Worm (Caenorhabditis elegans) whole organism, L4 larva: ENCODE measurements around the gene ttr-18.

Experiments
- F10B5.3 ChIP-seq: sonication (generic microtip); optimal IDR thresholded peaks from 2 replicates; lab custom pipeline; 2016; ENCODE audit warnings: mild to moderate bottlenecking, missing genetic modification characterization, missing compliant biosample characterization
- F44E2.7 ChIP-seq: fragments of 200-800 bp; sonication (Bioruptor generic); IDR thresholded peaks from 2 replicates; pipeline ENCODE4 v2.1.2; 2022; ENCODE audit warnings: missing genetic modification characterization, missing compliant biosample characterization
- Y48G9A.11 ChIP-seq: fragments of 200-800 bp; sonication (Bioruptor generic); IDR thresholded peaks from 2 replicates; pipeline ENCODE4 v1.3.6; 2022; ENCODE audit warnings: missing genetic modification reagents, missing genetic modification characterization, missing compliant biosample characterization
- Y5F2A.4 ChIP-seq: fragments of 200-800 bp; sonication (Bioruptor generic); optimal IDR thresholded peaks from 2 replicates; lab custom pipeline; 2018; ENCODE audit warnings: mild to moderate bottlenecking, missing genetic modification characterization, missing compliant biosample characterization
- aha-1 ChIP-seq: fragments of 150-350 bp; peaks from one replicate; lab custom pipeline; 2014; ENCODE audit warnings: missing biosample characterization, missing genetic modification characterization
- aly-2 ChIP-seq: sonication (generic microtip); optimal IDR thresholded peaks from 2 replicates; lab custom pipeline; 2018; ENCODE audit warnings: missing biosample characterization, missing genetic modification characterization
- ama-1 ChIP-seq: fragments of 150-350 bp; optimal IDR thresholded peaks from 2 replicates; lab custom pipeline; 2014; ENCODE audit warnings: inconsistent platforms, mixed read lengths
- arid-1 ChIP-seq: fragments of 200-800 bp; sonication (Bioruptor generic); conservative IDR thresholded peaks from 2 replicates; pipeline ENCODE4 v1.3.6; 2022; ENCODE audit warnings: missing genetic modification reagents, missing genetic modification characterization, missing compliant biosample characterization
- attf-4 ChIP-seq: sonication (generic microtip); optimal IDR thresholded peaks from 3 replicates; lab custom pipeline; 2017; ENCODE audit warnings: missing biosample characterization, missing genetic modification characterization
- ceh-32 ChIP-seq: sonication (generic microtip); optimal IDR thresholded peaks from 2 replicates; lab custom pipeline; 2016; ENCODE audit warnings: mild to moderate bottlenecking, missing genetic modification characterization, missing compliant biosample characterization; ENCODE audit not compliant: poor library complexity
- ceh-44 ChIP-seq: fragments of 200-800 bp; sonication (Bioruptor generic); IDR thresholded peaks from 2 replicates; pipeline ENCODE4 v1.3.6; 2022; ENCODE audit warnings: missing genetic modification reagents, missing genetic modification characterization, missing compliant biosample characterization
- daf-12 ChIP-seq: fragments of 150-350 bp; optimal IDR thresholded peaks from 2 replicates; lab custom pipeline; 2014; ENCODE audit warnings: missing biosample characterization, missing genetic modification reagents, missing genetic modification characterization
- dmd-8 ChIP-seq: fragments of 200-800 bp; sonication (Bioruptor generic); IDR thresholded peaks from 2 replicates; pipeline ENCODE4 v1.3.6; 2022; ENCODE audit warnings: missing genetic modification characterization, missing compliant biosample characterization
- duxl-1 ChIP-seq: sonication (generic microtip); optimal IDR thresholded peaks from 2 replicates; lab custom pipeline; 2016; ENCODE audit warnings: mild to moderate bottlenecking, missing genetic modification characterization, moderate library complexity, missing compliant biosample characterization; ENCODE audit not compliant: poor library complexity
- hif-1 ChIP-seq, 2 experiments: sonication (generic microtip); optimal IDR thresholded peaks; 2 replicates each; lab custom pipeline; 2016 to 2017; ENCODE audit warnings: missing compliant biosample characterization in 2 of 2, missing genetic modification characterization in 2 of 2, missing genetic modification reagents in 2 of 2, missing genotype in 2 of 2, mild to moderate bottlenecking in 1 of 2
- hlh-11 ChIP-seq: fragments of 200-800 bp; sonication (Bioruptor generic); optimal IDR thresholded peaks from 2 replicates; lab custom pipeline; 2018; ENCODE audit warnings: mild to moderate bottlenecking, missing genetic modification characterization, missing compliant biosample characterization
- jun-1 ChIP-seq: fragments of 150-350 bp; optimal IDR thresholded peaks from 2 replicates; lab custom pipeline; 2014; ENCODE audit warnings: missing biosample characterization, missing genetic modification reagents, missing genetic modification characterization
- lim-7 ChIP-seq: fragments of 200-800 bp; sonication (Bioruptor generic); IDR thresholded peaks from 2 replicates; pipeline ENCODE4 v1.3.6; 2022; ENCODE audit warnings: missing genetic modification characterization, missing compliant biosample characterization
- lin-1 ChIP-seq: fragments of 200-800 bp; sonication (Bioruptor generic); IDR thresholded peaks from 2 replicates; pipeline ENCODE4 v1.3.6; 2022; ENCODE audit warnings: missing genetic modification reagents, missing genetic modification characterization, missing compliant biosample characterization
- lin-13 ChIP-seq: fragments of 150-350 bp; optimal IDR thresholded peaks from 2 replicates; lab custom pipeline; 2014; ENCODE audit warnings: missing biosample characterization, missing genetic modification reagents, missing genetic modification characterization
- lin-39 ChIP-seq: fragments of 150-350 bp; optimal IDR thresholded peaks from 2 replicates; lab custom pipeline; 2014; ENCODE audit warnings: missing biosample characterization, missing genetic modification reagents, missing genetic modification characterization
- madf-5 ChIP-seq, 2 experiments: fragments of 200-800 bp; sonication (Bioruptor generic); IDR thresholded peaks; 2 replicates each; pipeline ENCODE4 v1.3.6; 2022; ENCODE audit warnings: missing compliant biosample characterization in 2 of 2, missing genetic modification characterization in 2 of 2
- mep-1 ChIP-seq: fragments of 150-350 bp; sonication (generic microtip); optimal IDR thresholded peaks from 3 replicates; lab custom pipeline; 2014; ENCODE audit warnings: missing biosample characterization, missing genetic modification characterization
- nhr-102 ChIP-seq: sonication (generic microtip); optimal IDR thresholded peaks from 2 replicates; lab custom pipeline; 2016; ENCODE audit warnings: mild to moderate bottlenecking, missing genetic modification characterization, moderate library complexity, missing compliant biosample characterization
- nhr-11 ChIP-seq: fragments of 150-350 bp; optimal IDR thresholded peaks from 2 replicates; lab custom pipeline; 2014; ENCODE audit warnings: missing biosample characterization, missing genetic modification characterization
- nhr-25 ChIP-seq: sonication (generic microtip); optimal IDR thresholded peaks from 2 replicates; lab custom pipeline; 2017; ENCODE audit warnings: missing genetic modification characterization, mild to moderate bottlenecking, missing compliant biosample characterization, antibody characterized with exemption, moderate library complexity, borderline replicate concordance; ENCODE audit not compliant: insufficient read depth
- nhr-41 ChIP-seq: fragments of 200-800 bp; sonication (Bioruptor generic); IDR thresholded peaks from 2 replicates; pipeline ENCODE4 v1.3.6; 2022; ENCODE audit warnings: missing genetic modification reagents, missing genetic modification characterization, missing compliant biosample characterization
- nhr-6 ChIP-seq: fragments of 150-350 bp; optimal IDR thresholded peaks from 2 replicates; lab custom pipeline; 2014; ENCODE audit warnings: missing biosample characterization, missing genetic modification characterization
- nhr-76 ChIP-seq: fragments of 150-350 bp; optimal IDR thresholded peaks from 2 replicates; lab custom pipeline; 2014; ENCODE audit warnings: missing biosample characterization, missing genetic modification characterization
- nhr-77 ChIP-seq: fragments of 150-350 bp; optimal IDR thresholded peaks from 2 replicates; lab custom pipeline; 2014; ENCODE audit warnings: missing biosample characterization, missing genetic modification characterization
- saeg-2 ChIP-seq: fragments of 200-800 bp; sonication (Bioruptor generic); IDR thresholded peaks from 2 replicates; pipeline ENCODE4 v1.3.6; 2022; ENCODE audit warnings: missing genetic modification reagents, missing genetic modification characterization, missing compliant biosample characterization
- snpc-4 ChIP-seq: fragments of 150-350 bp; optimal IDR thresholded peaks from 2 replicates; lab custom pipeline; 2014; ENCODE audit warnings: missing biosample characterization, missing genetic modification characterization
- tag-97 ChIP-seq: fragments of 200-800 bp; sonication (Bioruptor generic); IDR thresholded peaks from 2 replicates; pipeline ENCODE4 v1.3.6; 2022; ENCODE audit warnings: missing genetic modification characterization, missing compliant biosample characterization
- tra-1 ChIP-seq: fragments of 200-800 bp; sonication (Bioruptor generic); IDR thresholded peaks from 2 replicates; pipeline ENCODE4 v1.3.6; 2022; ENCODE audit warnings: missing genetic modification reagents, missing genetic modification characterization, missing compliant biosample characterization
- unc-130 ChIP-seq: sonication (generic microtip); optimal IDR thresholded peaks from 2 replicates; lab custom pipeline; 2016; ENCODE audit warnings: missing genetic modification reagents, missing genetic modification characterization, missing compliant biosample characterization
- unc-39 ChIP-seq: sonication (generic microtip); optimal IDR thresholded peaks from 2 replicates; lab custom pipeline; 2017; ENCODE audit warnings: missing biosample characterization, missing genetic modification characterization
- unc-62 ChIP-seq, 3 experiments: fragments of 150-350 bp in 1 of 3; sonication (generic microtip); optimal IDR thresholded peaks in 2 of 3; peaks in 1 of 3; 1 replicate in 1 of 3; 2 replicates in 2 of 3; lab custom pipeline; 2014 to 2017; ENCODE audit warnings: missing biosample characterization in 3 of 3, missing genetic modification characterization in 3 of 3, missing genetic modification reagents in 3 of 3, missing genotype in 1 of 3
- zag-1 ChIP-seq: fragments of 150-350 bp; optimal IDR thresholded peaks from 2 replicates; lab custom pipeline; 2014; ENCODE audit warnings: missing biosample characterization, missing genetic modification characterization
- zfp-2 ChIP-seq: sonication (generic microtip); optimal IDR thresholded peaks from 2 replicates; lab custom pipeline; 2016; ENCODE audit warnings: mild to moderate bottlenecking, missing genetic modification characterization, missing compliant biosample characterization
- zfp-3 ChIP-seq: fragments of 200-800 bp; sonication (Bioruptor generic); conservative IDR thresholded peaks from 2 replicates; pipeline ENCODE4 v1.3.6; 2022; ENCODE audit warnings: missing genetic modification reagents, missing genetic modification characterization, missing compliant biosample characterization
- zip-2 ChIP-seq: fragments of 150-350 bp; optimal IDR thresholded peaks from 2 replicates; lab custom pipeline; 2014; ENCODE audit warnings: missing biosample characterization, missing genetic modification characterization
- ztf-11 ChIP-seq: fragments of 150-350 bp; optimal IDR thresholded peaks from 2 replicates; lab custom pipeline; 2014; ENCODE audit warnings: missing biosample characterization, missing genetic modification characterization

ttr-18 gene

DNA sequence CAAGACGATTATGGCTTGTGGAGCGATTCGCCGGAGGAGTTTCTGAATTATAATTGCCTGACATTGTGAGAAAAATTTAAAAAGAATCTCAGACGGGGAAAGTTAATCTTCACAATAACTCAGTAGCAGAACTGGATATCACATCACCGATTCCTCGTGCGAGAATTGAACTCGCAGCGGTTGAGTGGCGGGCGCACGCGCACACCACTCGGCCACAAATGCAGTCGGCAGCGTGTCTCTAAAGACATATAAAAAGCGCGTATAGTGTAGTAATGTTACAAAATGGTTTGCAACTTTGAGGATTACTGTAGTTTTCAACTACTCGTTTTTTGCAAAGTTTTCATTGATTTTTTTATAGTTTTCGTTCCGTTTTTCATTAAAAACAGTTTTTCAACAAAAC, 1.9 kb downstream of the ttr-18 start (continued):
- TF ChIP-seq aha-1 (tag; lab: Kevin White, UChicago), result peak; percentile 98
- TF ChIP-seq nhr-11, result no peak
- TF ChIP-seq F44E2.7 (GFP tag; lab: Robert Waterston, UW), result peak; percentile 96
- TF ChIP-seq nhr-6 (tag; lab: Kevin White, UChicago), result no peak
- peak; percentile 78 for TF ChIP-seq Y48G9A.11
- TF ChIP-seq madf-5 (GFP tag; IDR thresholded peaks at IDR 0.05; lab: Robert Waterston, UW), result peak; percentile 82 to 97; a peak in 3 of 4 replicates
- TF ChIP-seq aly-2 (tag; lab: Kevin White, UChicago), result no peak
- no peak for TF ChIP-seq daf-12 (tag; lab: Kevin White, UChicago)
- TF ChIP-seq zfp-3 (GFP tag; lab: Robert Waterston, UW), result 0 out of 2 replicates have a peak, but pooled peaks have one; percentile 48
- no peak for TF ChIP-seq attf-4 (tag; lab: Kevin White, UChicago)
- no peak for TF ChIP-seq ceh-32 (tag; lab: Kevin White, UChicago)
- peak in 1 of 2 experiments; percentile 37 for TF ChIP-seq unc-62 (GFP tag; optimal IDR thresholded peaks at IDR 0.05 in 1 of 2; lab: Kevin White, UChicago)
- no peak for TF ChIP-seq unc-62 (tag; optimal IDR thresholded peaks at IDR 0.05; lab: Kevin White, UChicago)
- peak; percentile 72 for TF ChIP-seq duxl-1
- peak; percentile 51 for TF ChIP-seq zip-2 (tag; lab: Kevin White, UChicago)
- peak; percentile 85 for TF ChIP-seq unc-130 (GFP tag; lab: Kevin White, UChicago)
- no peak for TF ChIP-seq tag-97 (GFP tag; lab: Robert Waterston, UW)
- peak; percentile 77 for TF ChIP-seq F10B5.3 (tag; lab: Kevin White, UChicago)
- TF ChIP-seq snpc-4 (tag; lab: Kevin White, UChicago), result no peak

- TF ChIP-seq unc-62 (GFP tag; optimal IDR thresholded peaks at IDR 0.05 in 1 of 2; lab: Kevin White, UChicago) (peak in 1 of 2 experiments; percentile 73), unc-62 (tag; optimal IDR thresholded peaks at IDR 0.05; lab: Kevin White, UChicago) (no peak), unc-39 (tag; lab: Kevin White, UChicago) (no peak)
- TF ChIP-seq, all 104 proteins: peak for 1
Measured at ce11 chrII:11479076-11479475, 7.5 kb downstream of the ttr-18 start, which contains the start of gene W02B12.12. Gene W02B12.12 (minus strand): TSS chrII:11479176.

ce11 chrII:11476410-11476809, 10.1 kb downstream of the ttr-18 start, which contains the start of gene W02B12.16:
Gene W02B12.16 (minus strand): TSS chrII:11476510.
- no peak for TF ChIP-seq mep-1 (tag; lab: Kevin White, UChicago)
- TF ChIP-seq tag-97 (GFP tag; lab: Robert Waterston, UW), result no peak
- TF ChIP-seq tra-1 (GFP tag; lab: Robert Waterston, UW), result no peak
- TF ChIP-seq ceh-44, result no peak
- TF ChIP-seq, all 104 proteins: peak for 0

DNA sequence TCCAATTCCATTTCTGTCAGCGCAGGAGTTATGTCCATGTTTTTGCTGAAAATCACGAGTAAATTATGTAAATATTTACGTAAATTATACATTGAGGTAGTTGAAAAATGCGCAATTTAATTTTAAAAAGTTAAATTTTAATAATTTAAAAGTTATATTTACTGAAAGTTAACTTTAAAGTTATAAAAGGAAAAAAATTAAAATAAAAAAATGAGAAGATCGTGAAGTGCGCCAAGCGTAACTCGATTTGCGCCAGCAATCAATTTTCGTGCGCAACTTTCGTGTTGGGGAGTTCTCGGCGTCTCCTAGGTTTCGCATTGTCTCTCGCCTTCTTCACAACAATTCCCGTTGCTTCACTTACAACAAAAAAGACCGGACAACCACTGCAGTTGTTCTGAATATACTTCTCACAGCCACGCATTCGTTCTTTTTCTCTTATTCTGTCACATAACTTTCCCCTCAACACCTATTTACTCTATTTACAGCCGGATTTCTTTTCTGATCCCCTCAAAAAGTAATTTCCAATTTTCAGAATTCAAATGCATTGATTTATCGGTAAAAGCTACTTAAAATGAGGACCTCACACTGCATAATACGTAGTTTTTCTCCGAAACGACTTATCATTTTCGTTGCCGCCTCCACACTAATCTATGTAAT, 12.9 kb downstream of the ttr-18 start, which contains the start of the genes metl-1 and W02B12.11:
metl-1 (minus strand) TSS at position 51 of the 657 bp plus-strand sequence.
W02B12.11 (plus strand) TSS at position 337 of the 657 bp plus-strand sequence.
- TF ChIP-seq F44E2.7 (GFP tag; lab: Robert Waterston, UW) (no peak), hlh-11 (tag; lab: Kevin White, UChicago) (peak; percentile 83), zfp-3 (GFP tag; lab: Robert Waterston, UW) (0 out of 2 replicates have a peak, but pooled peaks have one; percentile 44), hif-1 (tag; optimal IDR thresholded peaks at IDR 0.05; lab: Kevin White, UChicago) (peak in 1 of 2 experiments; percentile 68), nhr-25 (tag; lab: Kevin White, UChicago) (peak; percentile 65), ama-1 (lab: Kevin White, UChicago) (peak; percentile 25), zfp-2 (tag; lab: Kevin White, UChicago) (no peak), jun-1 (peak; percentile 65), arid-1 (GFP tag; lab: Robert Waterston, UW) (peak; percentile 75), ceh-44 (no peak), ztf-11 (tag; lab: Kevin White, UChicago) (no peak), nhr-77 (tag; lab: Kevin White, UChicago) (no peak), lin-39 (tag; lab: Kevin White, UChicago) (no peak), lin-13 (GFP tag; lab: Kevin White, UChicago) (no peak), zag-1 (tag; lab: Kevin White, UChicago) (no peak), nhr-41 (GFP tag; lab: Robert Waterston, UW) (peak; percentile 28; the same call in 1 of the 2 replicates), nhr-102 (tag; lab: Kevin White, UChicago) (peak; percentile 88), lin-1 (GFP tag; lab: Robert Waterston, UW) (peak; percentile 66), unc-62 (GFP tag; optimal IDR thresholded peaks at IDR 0.05 in 1 of 2; lab: Kevin White, UChicago) (peak in 1 of 2 experiments; percentile 88), unc-62 (tag; optimal IDR thresholded peaks at IDR 0.05; lab: Kevin White, UChicago) (no peak), zip-2 (tag; lab: Kevin White, UChicago) (peak; percentile 6), saeg-2 (GFP tag; lab: Robert Waterston, UW) (0 out of 2 replicates have a peak, but pooled peaks have one; percentile 66), Y5F2A.4 (no peak), dmd-8 (GFP tag; lab: Robert Waterston, UW) (no peak), attf-4 (tag; lab: Kevin White, UChicago) (no peak), nhr-6 (tag; lab: Kevin White, UChicago) (peak; percentile 68), lim-7 (GFP tag; lab: Robert Waterston, UW) (peak; percentile 60; the same call in 1 of the 2 replicates), nhr-76 (tag; lab: Kevin White, UChicago) (no peak)
